Fruit fly (Drosophila melanogaster) whole organism, embryonic: ENCODE measurements around the gene CG10283.
A peak's percentile ranks its signal among the peaks of the same experiment; 100 is the strongest.

Source experiments
- Antp ChIP-seq: fragments of 200-800 bp; sonication (Bioruptor generic); optimal IDR thresholded peaks from 3 replicates; lab custom pipeline; 2016; ENCODE audit warnings: missing biosample characterization, missing genetic modification characterization
- CG1024 ChIP-seq: fragments of 200-800 bp; sonication (Bioruptor generic); IDR thresholded peaks from 2 replicates; pipeline ENCODE4 v1.3.6; 2022; ENCODE audit warnings: missing biosample characterization, missing genetic modification characterization
- CG10366 ChIP-seq: fragments of 200-800 bp; sonication (Bioruptor generic); IDR thresholded peaks from 2 replicates; pipeline ENCODE4 v1.3.6; 2022; ENCODE audit warnings: missing biosample characterization, missing genetic modification characterization
- CG10565 ChIP-seq: fragments of 200-800 bp; sonication (Bioruptor generic); optimal IDR thresholded peaks from 3 replicates; lab custom pipeline; 2016; ENCODE audit warnings: missing biosample characterization, mild to moderate bottlenecking, missing genetic modification characterization
- CG12659 ChIP-seq: fragments of 200-800 bp; sonication (Bioruptor generic); optimal IDR thresholded peaks from 3 replicates; lab custom pipeline; 2017; ENCODE audit warnings: mild to moderate bottlenecking, missing biosample characterization, missing genetic modification reagents, missing genetic modification characterization
- CG13775 ChIP-seq: fragments of 200-800 bp; sonication (Bioruptor generic); optimal IDR thresholded peaks from 3 replicates; lab custom pipeline; 2017; ENCODE audit warnings: missing biosample characterization, mild to moderate bottlenecking, missing genetic modification characterization
- CG14710 ChIP-seq: fragments of 200-800 bp; sonication (Bioruptor generic); optimal IDR thresholded peaks from 3 replicates; lab custom pipeline; 2019; ENCODE audit warnings: missing biosample characterization, mild to moderate bottlenecking, missing genetic modification characterization, moderate library complexity
- CG15073 ChIP-seq: fragments of 200-800 bp; sonication (Bioruptor generic); optimal IDR thresholded peaks from 2 replicates; lab custom pipeline; 2016; ENCODE audit warnings: missing biosample characterization, missing genetic modification characterization
- CG17186 ChIP-seq: fragments of 200-800 bp; sonication (Bioruptor generic); optimal IDR thresholded peaks from 3 replicates; lab custom pipeline; 2017; ENCODE audit warnings: missing biosample characterization, missing genetic modification reagents, missing genetic modification characterization
- CG3065 ChIP-seq: fragments of 200-800 bp; sonication (Bioruptor generic); optimal IDR thresholded peaks from 2 replicates; lab custom pipeline; 2016; ENCODE audit warnings: missing biosample characterization, missing genetic modification characterization
- CG3163 ChIP-seq: fragments of 200-800 bp; sonication (Bioruptor generic); optimal IDR thresholded peaks from 3 replicates; lab custom pipeline; 2016; ENCODE audit warnings: missing biosample characterization, missing genetic modification characterization
- CG32772 ChIP-seq: fragments of 200-800 bp; sonication (Bioruptor generic); IDR thresholded peaks from 2 replicates; pipeline ENCODE4 v1.3.6; 2022; ENCODE audit warnings: missing biosample characterization, missing genetic modification characterization
- CG34422 ChIP-seq: fragments of 200-800 bp; sonication (Bioruptor generic); IDR thresholded peaks from 3 replicates; pipeline ENCODE4 v1.3.6; 2022; ENCODE audit warnings: missing biosample characterization, missing genetic modification characterization
- CG42726 ChIP-seq: fragments of 200-800 bp; sonication (Bioruptor generic); IDR thresholded peaks from 2 replicates; pipeline ENCODE4 v1.3.6; 2022; ENCODE audit warnings: missing biosample characterization, missing genetic modification characterization; ENCODE audit not compliant: partially characterized antibody
- CG43689 ChIP-seq: fragments of 200-800 bp; sonication (Bioruptor generic); IDR thresholded peaks from 2 replicates; pipeline ENCODE4 v1.3.6; 2022; ENCODE audit warnings: missing biosample characterization, missing genetic modification characterization
- CG6689 ChIP-seq: fragments of 200-800 bp; sonication (Bioruptor generic); IDR thresholded peaks from 2 replicates; pipeline ENCODE4 v1.3.6; 2022; ENCODE audit warnings: missing biosample characterization, missing genetic modification characterization
- CG6791 ChIP-seq: fragments of 200-800 bp; sonication (Bioruptor generic); IDR thresholded peaks from 3 replicates; pipeline ENCODE4 v1.3.6; 2022; ENCODE audit warnings: missing biosample characterization, missing genetic modification characterization; ENCODE audit not compliant: partially characterized antibody
- CG7839 ChIP-seq: fragments of 200-800 bp; sonication (Bioruptor generic); optimal IDR thresholded peaks from 3 replicates; lab custom pipeline; 2018; ENCODE audit warnings: missing biosample characterization, mild to moderate bottlenecking, missing genetic modification characterization, moderate library complexity
- CG7963 ChIP-seq: fragments of 200-800 bp; sonication (Bioruptor generic); IDR thresholded peaks from 3 replicates; pipeline ENCODE4 v1.3.6; 2022; ENCODE audit warnings: missing biosample characterization, missing genetic modification characterization; ENCODE audit not compliant: partially characterized antibody
- CG8478 ChIP-seq: fragments of >200 bp; optimal IDR thresholded peaks from 2 replicates; lab custom pipeline; 2018
- CTCF ChIP-seq: fragments of 200-800 bp; sonication (Bioruptor generic); optimal IDR thresholded peaks from 2 replicates; lab custom pipeline; 2017; ENCODE audit warnings: missing biosample characterization, mild to moderate bottlenecking, missing genetic modification characterization, moderate library complexity
- Camta ChIP-seq: fragments of 200-800 bp; sonication (Bioruptor generic); optimal IDR thresholded peaks from 2 replicates; lab custom pipeline; 2016; ENCODE audit warnings: missing biosample characterization, missing genetic modification characterization
- Doc3 ChIP-seq: fragments of 200-800 bp; sonication (Bioruptor generic); IDR thresholded peaks from 3 replicates; pipeline ENCODE4 v1.3.6; 2022; ENCODE audit warnings: missing biosample characterization, missing genetic modification characterization; ENCODE audit not compliant: partially characterized antibody
- Drgx ChIP-seq: fragments of 200-800 bp; sonication (Bioruptor generic); IDR thresholded peaks from 2 replicates; pipeline ENCODE4 v1.3.6; 2022; ENCODE audit warnings: missing biosample characterization, missing genetic modification characterization
- Ets97D ChIP-seq: fragments of 200-800 bp; sonication (Bioruptor generic); optimal IDR thresholded peaks from 3 replicates; lab custom pipeline; 2016; ENCODE audit warnings: missing biosample characterization, missing genetic modification characterization
- Fer3 ChIP-seq: fragments of 200-800 bp; sonication (Bioruptor generic); optimal IDR thresholded peaks from 2 replicates; lab custom pipeline; 2018; ENCODE audit warnings: missing biosample characterization, mild to moderate bottlenecking, missing genetic modification characterization, moderate library complexity
- HHEX ChIP-seq: fragments of 200-800 bp; sonication (Bioruptor generic); optimal IDR thresholded peaks from 3 replicates; lab custom pipeline; 2017; ENCODE audit warnings: missing biosample characterization, mild to moderate bottlenecking, missing genetic modification characterization, missing genetic modification reagents
- HmgZ ChIP-seq: fragments of 200-800 bp; sonication (Bioruptor generic); optimal IDR thresholded peaks from 2 replicates; lab custom pipeline; 2018; ENCODE audit warnings: missing biosample characterization, mild to moderate bottlenecking, missing genetic modification characterization
- MESR4 ChIP-seq: fragments of 200-800 bp; sonication (Bioruptor generic); optimal IDR thresholded peaks from 2 replicates; lab custom pipeline; 2018; ENCODE audit warnings: missing biosample characterization, mild to moderate bottlenecking, missing genetic modification characterization, moderate library complexity
- Meics ChIP-seq: fragments of 200-800 bp; sonication (Bioruptor generic); optimal IDR thresholded peaks from 2 replicates; lab custom pipeline; 2017; ENCODE audit warnings: missing biosample characterization, mild to moderate bottlenecking, missing genetic modification characterization
- NC2β ChIP-seq: fragments of 200-800 bp; sonication (Bioruptor generic); optimal IDR thresholded peaks from 2 replicates; lab custom pipeline; 2016; ENCODE audit warnings: missing biosample characterization, missing genetic modification characterization
- Side ChIP-seq: fragments of 200-800 bp; sonication (Bioruptor generic); optimal IDR thresholded peaks from 2 replicates; lab custom pipeline; 2016; ENCODE audit warnings: missing biosample characterization, missing genetic modification characterization
- Spps ChIP-seq: fragments of 200-800 bp; sonication (Bioruptor generic); optimal IDR thresholded peaks from 2 replicates; lab custom pipeline; 2018; ENCODE audit warnings: missing biosample characterization, mild to moderate bottlenecking, missing genetic modification characterization
- Sry-δ ChIP-seq: fragments of 200-800 bp; sonication (Bioruptor generic); optimal IDR thresholded peaks from 2 replicates; lab custom pipeline; 2016; ENCODE audit warnings: missing biosample characterization, missing genetic modification characterization
- ato ChIP-seq: fragments of 200-800 bp; sonication (Bioruptor generic); IDR thresholded peaks from 2 replicates; pipeline ENCODE4 v1.3.6; 2022; ENCODE audit warnings: missing biosample characterization, missing genetic modification characterization; ENCODE audit not compliant: partially characterized antibody
- dm ChIP-seq: fragments of 200-800 bp; sonication (Bioruptor generic); optimal IDR thresholded peaks from 3 replicates; lab custom pipeline; 2016; ENCODE audit warnings: missing biosample characterization, missing genetic modification characterization
- ham ChIP-seq: fragments of 200-800 bp; sonication (Bioruptor generic); IDR thresholded peaks from 2 replicates; pipeline ENCODE4 v1.3.6; 2022; ENCODE audit warnings: missing biosample characterization, missing genetic modification characterization
- knrl ChIP-seq: fragments of 200-800 bp; sonication (Bioruptor generic); IDR thresholded peaks from 3 replicates; pipeline ENCODE4 v1.3.6; 2022; ENCODE audit warnings: missing biosample characterization, missing genetic modification characterization; ENCODE audit not compliant: partially characterized antibody
- maf-S ChIP-seq: fragments of 200-800 bp; sonication (Bioruptor generic); optimal IDR thresholded peaks from 2 replicates; lab custom pipeline; 2016; ENCODE audit warnings: missing biosample characterization, missing genetic modification characterization
- nmo ChIP-seq: fragments of 200-800 bp; sonication (Bioruptor generic); optimal IDR thresholded peaks from 2 replicates; lab custom pipeline; 2018; ENCODE audit warnings: missing biosample characterization, mild to moderate bottlenecking, missing genetic modification characterization, moderate library complexity
- pan ChIP-seq, 4 experiments: fragments of >200 bp in 3 of 4; fragments of 200-800 bp in 1 of 4; sonication (Bioruptor generic) in 1 of 4; optimal IDR thresholded peaks in 3 of 4; IDR thresholded peaks in 1 of 4; 2 replicates each; pipeline versions ENCODE4 v1.3.6 to Lab custom; 2017 to 2022; ENCODE audit warnings: missing biosample characterization in 2 of 4, missing genetic modification characterization in 2 of 4, mixed read lengths in 1 of 4
- phol ChIP-seq: fragments of 200-800 bp; sonication (Bioruptor generic); optimal IDR thresholded peaks from 3 replicates; lab custom pipeline; 2018; ENCODE audit warnings: missing biosample characterization, mild to moderate bottlenecking, missing genetic modification characterization, moderate library complexity
- ranshi ChIP-seq: fragments of 200-800 bp; sonication (Bioruptor generic); IDR thresholded peaks from 2 replicates; pipeline ENCODE4 v1.3.6; 2022; ENCODE audit warnings: missing biosample characterization, missing genetic modification characterization
- sim ChIP-seq: fragments of 200-800 bp; sonication (Bioruptor generic); IDR thresholded peaks from 2 replicates; pipeline ENCODE4 v1.3.6; 2022; ENCODE audit warnings: missing biosample characterization, missing genetic modification characterization
- slbo ChIP-seq: fragments of 200-800 bp; sonication (Bioruptor generic); IDR thresholded peaks from 2 replicates; pipeline ENCODE4 v1.3.6; 2022; ENCODE audit warnings: missing biosample characterization, missing genetic modification characterization
- sug ChIP-seq: fragments of 200-800 bp; optimal IDR thresholded peaks from 2 replicates; lab custom pipeline; 2019; ENCODE audit warnings: missing biosample characterization, mild to moderate bottlenecking, missing genetic modification characterization, moderate library complexity
- unc-4 ChIP-seq: fragments of 200-800 bp; sonication (Bioruptor generic); IDR thresholded peaks from 2 replicates; pipeline ENCODE4 v1.3.6; 2022; ENCODE audit warnings: missing biosample characterization, missing genetic modification characterization; ENCODE audit not compliant: partially characterized antibody
- vnd ChIP-seq: fragments of 200-800 bp; sonication (Bioruptor generic); IDR thresholded peaks from 3 replicates; pipeline ENCODE4 v1.3.6; 2022; ENCODE audit warnings: missing biosample characterization, missing genetic modification characterization; ENCODE audit not compliant: partially characterized antibody
- zfh1 ChIP-seq: fragments of 200-800 bp; sonication (Bioruptor generic); IDR thresholded peaks from 3 replicates; pipeline ENCODE4 v1.3.6; 2022; ENCODE audit warnings: missing biosample characterization, missing genetic modification characterization
- zfh2 ChIP-seq: fragments of 200-800 bp; sonication (Bioruptor generic); optimal IDR thresholded peaks from 2 replicates; lab custom pipeline; 2016; ENCODE audit warnings: missing biosample characterization, missing genetic modification characterization

CG10283 gene

dm6 chr2L:18454128-18454788 is 30.1 kb downstream of the CG10283 start, which contains the start of the genes bsf and Ntf-2r (continued):
- TF ChIP-seq sug (tag; lab: Kevin White, UChicago) = no peak
- TF ChIP-seq CG3065 = no peak
- TF ChIP-seq HHEX (GFP tag; lab: Kevin White, UChicago) = no peak
- TF ChIP-seq dm (GFP tag; lab: Kevin White, UChicago) = peak; percentile 63
- TF ChIP-seq Camta (GFP tag; lab: Kevin White, UChicago) = no peak
- TF ChIP-seq Drgx = 0 out of 2 replicates have a peak, but pooled peaks have one; percentile 6
- TF ChIP-seq CG17186 (GFP tag; lab: Kevin White, UChicago) = peak; percentile 53
- TF ChIP-seq CG7963 = peak; percentile 84
- no peak for TF ChIP-seq sim (GFP tag; lab: Robert Waterston, UW)
- TF ChIP-seq vnd (GFP tag; lab: Robert Waterston, UW) = peak; percentile 86
- TF ChIP-seq Doc3 (GFP tag; lab: Robert Waterston, UW) = peak; percentile 85
- TF ChIP-seq phol (tag; lab: Kevin White, UChicago) = peak; percentile 47
- no peak for TF ChIP-seq CG43689
- no peak for TF ChIP-seq CG10565 (GFP tag; lab: Kevin White, UChicago)
- no peak for TF ChIP-seq CG1024 (GFP tag; lab: Robert Waterston, UW)
- no peak for TF ChIP-seq CG15073
- peak; percentile 79 for TF ChIP-seq Sry-δ (GFP tag; lab: Kevin White, UChicago)
- peak; percentile 54 for TF ChIP-seq Ets97D (GFP tag; lab: Kevin White, UChicago)
- TF ChIP-seq CG32772 (GFP tag; lab: Robert Waterston, UW) = no peak
- TF ChIP-seq ranshi = no peak
- no peak for TF ChIP-seq zfh2
- TF ChIP-seq CG7839 (tag; lab: Kevin White, UChicago) = no peak
- no peak for TF ChIP-seq maf-S (GFP tag; lab: Kevin White, UChicago)
- no peak for TF ChIP-seq Antp
- peak; percentile 26 for TF ChIP-seq nmo
- no peak for TF ChIP-seq Fer3 (tag; lab: Kevin White, UChicago)
- no peak for TF ChIP-seq Side (GFP tag; lab: Kevin White, UChicago)
- TF ChIP-seq CG10366 (GFP tag; lab: Robert Waterston, UW) = no peak
- no peak for TF ChIP-seq NC2β (GFP tag; lab: Kevin White, UChicago)
- TF ChIP-seq CG3163 = peak; percentile 3
- no peak for TF ChIP-seq slbo
- TF ChIP-seq CTCF (GFP tag; lab: Kevin White, UChicago) = peak; percentile 56
- TF ChIP-seq CG14710 = peak; percentile 39
- TF ChIP-seq Spps (tag; lab: Kevin White, UChicago) = no peak
- TF ChIP-seq MESR4 (GFP tag; lab: Kevin White, UChicago) = peak; percentile 67
- TF ChIP-seq CG6689 (GFP tag; lab: Robert Waterston, UW) = no peak
- peak; percentile 46; the same call in 1 of the 3 replicates for TF ChIP-seq zfh1 (GFP tag; lab: Robert Waterston, UW)
- TF ChIP-seq CG13775 (GFP tag; lab: Kevin White, UChicago) = peak; percentile 16
- TF ChIP-seq ato = peak; percentile 85
- peak; percentile 90 for TF ChIP-seq unc-4
- no peak for TF ChIP-seq Meics (GFP tag; lab: Kevin White, UChicago)
- peak; percentile 91 for TF ChIP-seq CG42726 (GFP tag; lab: Robert Waterston, UW)
- TF ChIP-seq CG12659 (GFP tag; lab: Kevin White, UChicago) = peak; percentile 11
- peak; percentile 91 for TF ChIP-seq knrl (GFP tag; lab: Robert Waterston, UW)
- TF ChIP-seq CG8478 = no peak
- TF ChIP-seq HmgZ (tag; lab: Kevin White, UChicago) = peak; percentile 10
- TF ChIP-seq CG6791 (GFP tag; lab: Robert Waterston, UW) = peak; percentile 90
- peak; percentile 78; the same call in 2 of the 3 replicates for TF ChIP-seq CG34422 (GFP tag; lab: Robert Waterston, UW)
- no peak for TF ChIP-seq pan (optimal IDR thresholded peaks at IDR 0.05; lab: Kevin White, UChicago)
- no peak for TF ChIP-seq pan (GFP tag; optimal IDR thresholded peaks at IDR 0.05 in 1 of 2, IDR thresholded peaks at IDR 0.05 in 1 of 2)
- no peak for TF ChIP-seq ham (GFP tag; lab: Robert Waterston, UW)
